Worm (Caenorhabditis elegans) whole organism, L4 larva: ENCODE results near the gene col-158.

Experiments used
- D1046.2 ChIP-seq: fragments of 200-800 bp; sonication (Bioruptor generic); IDR thresholded peaks from 2 replicates; pipeline ENCODE4 v1.3.6; 2022; ENCODE audit warnings: missing genetic modification characterization, missing compliant biosample characterization
- F44E2.7 ChIP-seq: fragments of 200-800 bp; sonication (Bioruptor generic); IDR thresholded peaks from 2 replicates; pipeline ENCODE4 v2.1.2; 2022; ENCODE audit warnings: missing genetic modification characterization, missing compliant biosample characterization
- R02D3.7 ChIP-seq: fragments of 150-350 bp; sonication (generic microtip); optimal IDR thresholded peaks from 3 replicates; lab custom pipeline; 2014; ENCODE audit warnings: missing biosample characterization, missing genetic modification characterization
- T26A8.4 ChIP-seq: fragments of 200-800 bp; sonication (Bioruptor generic); IDR thresholded peaks from 2 replicates; pipeline ENCODE4 v1.3.6; 2022; ENCODE audit warnings: missing genetic modification characterization, missing compliant biosample characterization
- ZK337.2 ChIP-seq: fragments of 200-800 bp; sonication (Bioruptor generic); IDR thresholded peaks from 2 replicates; pipeline ENCODE4 v1.3.6; 2022; ENCODE audit warnings: missing genetic modification reagents, missing genetic modification characterization, missing compliant biosample characterization
- arid-1 ChIP-seq: fragments of 200-800 bp; sonication (Bioruptor generic); conservative IDR thresholded peaks from 2 replicates; pipeline ENCODE4 v1.3.6; 2022; ENCODE audit warnings: missing genetic modification reagents, missing genetic modification characterization, missing compliant biosample characterization
- ceh-20 ChIP-seq: fragments of 200-800 bp; sonication (Bioruptor generic); IDR thresholded peaks from 2 replicates; pipeline ENCODE4 v1.3.6; 2022; ENCODE audit warnings: missing genetic modification reagents, missing genetic modification characterization, missing compliant biosample characterization
- ceh-32 ChIP-seq: sonication (generic microtip); optimal IDR thresholded peaks from 2 replicates; lab custom pipeline; 2016; ENCODE audit warnings: mild to moderate bottlenecking, missing genetic modification characterization, missing compliant biosample characterization; ENCODE audit not compliant: poor library complexity
- ceh-44 ChIP-seq: fragments of 200-800 bp; sonication (Bioruptor generic); IDR thresholded peaks from 2 replicates; pipeline ENCODE4 v1.3.6; 2022; ENCODE audit warnings: missing genetic modification reagents, missing genetic modification characterization, missing compliant biosample characterization
- ceh-62 ChIP-seq: sonication (generic microtip); optimal IDR thresholded peaks from 2 replicates; lab custom pipeline; 2017; ENCODE audit warnings: missing biosample characterization, missing genetic modification characterization
- ceh-82 ChIP-seq: sonication (generic microtip); optimal IDR thresholded peaks from 2 replicates; lab custom pipeline; 2017; ENCODE audit warnings: missing biosample characterization, missing genetic modification characterization
- cey-2 ChIP-seq: sonication (generic microtip); optimal IDR thresholded peaks from 3 replicates; lab custom pipeline; 2017; ENCODE audit warnings: missing genetic modification characterization, mild to moderate bottlenecking, missing compliant biosample characterization, antibody characterized with exemption, borderline replicate concordance; ENCODE audit not compliant: insufficient read depth
- daf-16 ChIP-seq, 3 experiments: sonication (generic microtip); optimal IDR thresholded peaks; 2 replicates each; lab custom pipeline; 2016 to 2017; ENCODE audit warnings: missing genetic modification characterization in 3 of 3, missing genetic modification reagents in 3 of 3, mild to moderate bottlenecking in 2 of 3, missing compliant biosample characterization in 2 of 3, missing biosample characterization in 1 of 3, moderate library complexity in 1 of 3
- daf-19 ChIP-seq: fragments of 200-800 bp; sonication (Bioruptor generic); conservative IDR thresholded peaks from 2 replicates; pipeline ENCODE4 v1.3.6; 2022; ENCODE audit warnings: missing genetic modification characterization, missing compliant biosample characterization
- daf-8 ChIP-seq: fragments of 200-800 bp; sonication (Bioruptor generic); IDR thresholded peaks from 2 replicates; pipeline ENCODE4 v1.3.6; 2022; ENCODE audit warnings: missing genetic modification characterization, missing compliant biosample characterization
- dmd-6 ChIP-seq: fragments of 200-800 bp; sonication (Bioruptor generic); IDR thresholded peaks from 2 replicates; pipeline ENCODE4 v1.3.6; 2022; ENCODE audit warnings: missing genetic modification reagents, missing genetic modification characterization, missing compliant biosample characterization
- dmd-8 ChIP-seq: fragments of 200-800 bp; sonication (Bioruptor generic); IDR thresholded peaks from 2 replicates; pipeline ENCODE4 v1.3.6; 2022; ENCODE audit warnings: missing genetic modification characterization, missing compliant biosample characterization
- dmd-9 ChIP-seq: fragments of 200-800 bp; sonication (Bioruptor generic); IDR thresholded peaks from 2 replicates; pipeline ENCODE4 v1.3.6; 2022; ENCODE audit warnings: missing genetic modification reagents, missing genetic modification characterization, missing compliant biosample characterization
- egl-43 ChIP-seq: fragments of 200-800 bp; sonication (Bioruptor generic); IDR thresholded peaks from 2 replicates; pipeline ENCODE4 v1.3.6; 2022; ENCODE audit warnings: missing genetic modification reagents, missing genetic modification characterization, missing compliant biosample characterization
- gei-8 ChIP-seq: fragments of 200-800 bp; sonication (Bioruptor generic); optimal IDR thresholded peaks from 2 replicates; lab custom pipeline; 2018; ENCODE audit warnings: mild to moderate bottlenecking, missing genetic modification characterization, missing compliant biosample characterization
- lim-7 ChIP-seq: fragments of 200-800 bp; sonication (Bioruptor generic); IDR thresholded peaks from 2 replicates; pipeline ENCODE4 v1.3.6; 2022; ENCODE audit warnings: missing genetic modification characterization, missing compliant biosample characterization
- lin-15B ChIP-seq: fragments of 150-350 bp; sonication (generic microtip); optimal IDR thresholded peaks from 3 replicates; lab custom pipeline; 2014; ENCODE audit warnings: missing biosample characterization, missing genetic modification characterization
- lsy-2 ChIP-seq, 2 experiments: fragments of 150-350 bp in 1 of 2; sonication (generic microtip) in 1 of 2; optimal IDR thresholded peaks; 2 replicates each; lab custom pipeline; 2014 to 2017; ENCODE audit warnings: missing biosample characterization in 2 of 2, missing genetic modification characterization in 2 of 2
- madf-9 ChIP-seq: fragments of 200-800 bp; sonication (Bioruptor generic); conservative IDR thresholded peaks from 2 replicates; pipeline ENCODE4 v1.3.6; 2022; ENCODE audit warnings: missing genetic modification reagents, missing genetic modification characterization, missing compliant biosample characterization
- mdt-29 ChIP-seq: fragments of 200-800 bp; sonication (Bioruptor generic); IDR thresholded peaks from 2 replicates; pipeline ENCODE4 v1.3.6; 2022; ENCODE audit warnings: missing genetic modification reagents, missing genetic modification characterization, missing compliant biosample characterization
- mes-2 ChIP-seq: sonication (generic microtip); optimal IDR thresholded peaks from 2 replicates; lab custom pipeline; 2016; ENCODE audit warnings: missing genotype, mild to moderate bottlenecking, missing genetic modification characterization, missing compliant biosample characterization; ENCODE audit not compliant: poor library complexity, severe bottlenecking
- mxl-3 ChIP-seq: fragments of 200-800 bp; sonication (Bioruptor generic); optimal IDR thresholded peaks from 2 replicates; lab custom pipeline; 2018; ENCODE audit warnings: mild to moderate bottlenecking, missing genetic modification characterization, missing compliant biosample characterization
- nhr-102 ChIP-seq: sonication (generic microtip); optimal IDR thresholded peaks from 2 replicates; lab custom pipeline; 2016; ENCODE audit warnings: mild to moderate bottlenecking, missing genetic modification characterization, moderate library complexity, missing compliant biosample characterization
- nhr-111 ChIP-seq: fragments of 200-800 bp; sonication (Bioruptor generic); optimal IDR thresholded peaks from 2 replicates; lab custom pipeline; 2018; ENCODE audit warnings: mild to moderate bottlenecking, missing genetic modification characterization, missing compliant biosample characterization
- nhr-237 ChIP-seq: sonication (generic microtip); optimal IDR thresholded peaks from 2 replicates; lab custom pipeline; 2017; ENCODE audit warnings: missing biosample characterization, missing genetic modification characterization
- nhr-28 ChIP-seq: fragments of 150-350 bp; optimal IDR thresholded peaks from 2 replicates; lab custom pipeline; 2014; ENCODE audit warnings: missing biosample characterization, missing genetic modification characterization
- nhr-42 ChIP-seq: fragments of 200-800 bp; sonication (Bioruptor generic); IDR thresholded peaks from 2 replicates; pipeline ENCODE4 v1.3.6; 2022; ENCODE audit warnings: missing genetic modification characterization, missing compliant biosample characterization
- nhr-77 ChIP-seq: fragments of 150-350 bp; optimal IDR thresholded peaks from 2 replicates; lab custom pipeline; 2014; ENCODE audit warnings: missing biosample characterization, missing genetic modification characterization
- php-3 ChIP-seq: fragments of 200-800 bp; sonication (Bioruptor generic); IDR thresholded peaks from 2 replicates; pipeline ENCODE4 v1.3.6; 2022; ENCODE audit warnings: missing genetic modification reagents, missing genetic modification characterization, missing compliant biosample characterization
- rbr-2 ChIP-seq: sonication (generic microtip); optimal IDR thresholded peaks from 2 replicates; lab custom pipeline; 2016; ENCODE audit warnings: missing genotype, missing genetic modification characterization, missing compliant biosample characterization
- saeg-2 ChIP-seq: fragments of 200-800 bp; sonication (Bioruptor generic); IDR thresholded peaks from 2 replicates; pipeline ENCODE4 v1.3.6; 2022; ENCODE audit warnings: missing genetic modification reagents, missing genetic modification characterization, missing compliant biosample characterization
- set-16 ChIP-seq: fragments of 200-800 bp; sonication (Bioruptor generic); IDR thresholded peaks from 2 replicates; pipeline ENCODE4 v1.3.6; 2022; ENCODE audit warnings: missing genetic modification reagents, missing genetic modification characterization, missing compliant biosample characterization
- snpc-1.2 ChIP-seq: fragments of 200-800 bp; sonication (Bioruptor generic); IDR thresholded peaks from 2 replicates; pipeline ENCODE4 v1.3.6; 2022; ENCODE audit warnings: missing genetic modification reagents, missing genetic modification characterization, missing compliant biosample characterization
- snpc-4 ChIP-seq: fragments of 150-350 bp; optimal IDR thresholded peaks from 2 replicates; lab custom pipeline; 2014; ENCODE audit warnings: missing biosample characterization, missing genetic modification characterization
- spr-1 ChIP-seq: sonication (generic microtip); optimal IDR thresholded peaks from 2 replicates; lab custom pipeline; 2016; ENCODE audit warnings: mild to moderate bottlenecking, missing genetic modification characterization, missing compliant biosample characterization
- unc-130 ChIP-seq: sonication (generic microtip); optimal IDR thresholded peaks from 2 replicates; lab custom pipeline; 2016; ENCODE audit warnings: missing genetic modification reagents, missing genetic modification characterization, missing compliant biosample characterization
- unc-62 ChIP-seq, 3 experiments: fragments of 150-350 bp in 1 of 3; sonication (generic microtip); optimal IDR thresholded peaks in 2 of 3; peaks in 1 of 3; 1 replicate in 1 of 3; 2 replicates in 2 of 3; lab custom pipeline; 2014 to 2017; ENCODE audit warnings: missing biosample characterization in 3 of 3, missing genetic modification characterization in 3 of 3, missing genetic modification reagents in 3 of 3, missing genotype in 1 of 3
- zip-11 ChIP-seq: fragments of 200-800 bp; sonication (Bioruptor generic); IDR thresholded peaks from 2 replicates; pipeline ENCODE4 v1.3.6; 2022; ENCODE audit warnings: missing genetic modification characterization, missing compliant biosample characterization
- zip-2 ChIP-seq: fragments of 150-350 bp; optimal IDR thresholded peaks from 2 replicates; lab custom pipeline; 2014; ENCODE audit warnings: missing biosample characterization, missing genetic modification characterization

col-158 gene

DNA sequence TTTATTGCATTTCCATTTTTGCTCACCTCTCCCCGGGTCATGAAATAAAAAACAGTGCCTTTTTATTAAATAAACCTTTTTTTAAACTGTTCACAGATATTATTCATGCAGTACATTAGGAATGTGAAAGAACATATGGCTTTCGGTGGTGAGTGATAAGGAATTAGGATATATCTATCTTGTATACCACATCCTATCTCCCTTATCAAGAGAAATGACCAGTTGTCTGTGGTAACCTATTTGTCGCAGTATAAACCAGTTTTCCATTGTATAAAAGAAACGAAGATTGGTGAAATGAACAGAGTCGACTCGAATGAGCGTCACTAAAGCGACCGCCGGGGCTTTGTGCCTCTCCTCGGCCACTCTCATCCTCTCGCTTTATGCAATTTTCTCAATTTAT is at the start of gene col-158:
Gene col-158, plus strand, starts transcription at position 301 of the 400 bp plus-strand sequence.
- TF ChIP-seq nhr-111 (GFP tag; lab: Kevin White, UChicago) (no peak), unc-62 (GFP tag; optimal IDR thresholded peaks at IDR 0.05 in 1 of 2; lab: Kevin White, UChicago) (peak in 1 of 2 experiments; percentile 78), unc-62 (tag; optimal IDR thresholded peaks at IDR 0.05; lab: Kevin White, UChicago) (no peak)

DNA sequence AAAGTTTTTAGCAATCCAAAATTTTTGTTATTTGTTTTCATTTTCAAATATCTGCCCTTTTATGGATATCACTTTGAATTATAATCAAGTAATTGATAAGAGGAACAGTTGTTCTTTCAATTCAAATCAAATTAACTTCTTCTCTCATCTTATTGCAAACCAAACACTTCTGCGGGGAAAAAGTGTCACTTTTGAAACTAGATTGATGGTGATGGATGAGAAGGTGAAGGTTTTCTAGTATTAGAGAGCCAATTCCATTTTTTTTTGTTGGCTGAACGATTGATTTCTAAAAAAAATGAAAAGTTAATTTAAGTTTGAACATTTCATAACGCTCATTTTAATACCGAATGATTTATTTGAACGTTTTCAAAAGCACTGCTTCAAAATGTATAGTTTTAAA is 49.6 kb upstream of the col-158 start:
- TF ChIP-seq nhr-77 (tag; lab: Kevin White, UChicago) = no peak
- TF ChIP-seq ceh-32 (tag; lab: Kevin White, UChicago) = no peak
- TF ChIP-seq dmd-8 (GFP tag; lab: Robert Waterston, UW) = no peak
- TF ChIP-seq dmd-9 = no peak
- no peak for TF ChIP-seq mdt-29 (GFP tag; lab: Robert Waterston, UW)
- peak in 1 of 2 experiments; percentile 19 for TF ChIP-seq lsy-2 (tag; optimal IDR thresholded peaks at IDR 0.05; lab: Kevin White, UChicago)
- TF ChIP-seq mes-2 (tag; lab: Kevin White, UChicago) = no peak
- TF ChIP-seq rbr-2 = no peak
- no peak for TF ChIP-seq set-16 (GFP tag; lab: Robert Waterston, UW)
- peak in 1 of 2 experiments; percentile 97 for TF ChIP-seq unc-62 (GFP tag; optimal IDR thresholded peaks at IDR 0.05 in 1 of 2; lab: Kevin White, UChicago)
- TF ChIP-seq unc-62 (tag; optimal IDR thresholded peaks at IDR 0.05; lab: Kevin White, UChicago) = no peak
- no peak for TF ChIP-seq zip-11
- TF ChIP-seq ceh-20 (GFP tag; lab: Robert Waterston, UW) = 0 out of 2 replicates have a peak, but pooled peaks have one; percentile 57
- TF ChIP-seq nhr-237 (tag; lab: Kevin White, UChicago) = no peak
- peak; percentile 15 for TF ChIP-seq nhr-28 (tag; lab: Kevin White, UChicago)

DNA sequence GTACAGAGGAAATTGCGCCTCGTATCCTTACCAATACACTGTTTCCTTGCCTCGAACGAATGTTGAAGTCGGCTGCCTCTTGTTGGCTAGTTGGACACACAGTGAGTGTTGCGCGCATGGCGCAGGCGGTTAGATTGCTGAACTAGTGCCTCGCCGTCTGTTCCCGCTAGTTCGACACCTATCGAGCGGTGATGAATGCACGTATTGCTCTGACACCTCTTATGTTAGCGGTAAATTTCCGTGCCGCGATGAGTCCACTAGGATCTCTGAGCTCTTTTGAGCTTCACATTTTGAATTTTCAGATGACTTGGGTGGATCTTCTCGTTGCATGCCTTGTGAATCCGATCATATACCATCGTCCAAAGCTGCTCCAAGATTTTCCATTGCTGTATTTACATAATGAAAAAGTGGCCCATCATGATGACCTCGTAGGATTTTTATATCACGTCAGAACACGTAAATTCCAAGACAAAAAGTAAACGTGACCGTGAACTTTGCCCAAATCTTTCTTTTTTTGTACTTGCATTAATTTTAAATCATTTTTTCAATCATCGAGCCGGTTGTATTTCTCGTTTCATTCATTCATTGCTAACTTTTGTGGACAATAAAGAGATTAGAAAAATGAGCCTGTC is 46.5 kb upstream of the col-158 start, which contains the start of gene F55A11.11:
Gene F55A11.11, plus strand, starts transcription at position 341 of the 632 bp plus-strand sequence.
- TF ChIP-seq T26A8.4 (GFP tag; lab: Robert Waterston, UW) = peak; percentile 93
- peak; percentile 92 for TF ChIP-seq snpc-1.2 (GFP tag; lab: Robert Waterston, UW)
- TF ChIP-seq php-3 (GFP tag; lab: Robert Waterston, UW) = peak; percentile 93
- TF ChIP-seq daf-16 (GFP tag; optimal IDR thresholded peaks at IDR 0.05; lab: Kevin White, UChicago) = peak; percentile 77 to 97
- peak; percentile 71 for TF ChIP-seq daf-16 (tag; optimal IDR thresholded peaks at IDR 0.05; lab: Kevin White, UChicago)
- peak; percentile 76 for TF ChIP-seq dmd-9
- TF ChIP-seq lin-15B = no peak
- TF ChIP-seq egl-43 (GFP tag; lab: Robert Waterston, UW) = peak; percentile 99
- TF ChIP-seq lim-7 (GFP tag; lab: Robert Waterston, UW) = peak; percentile 97
- peak; percentile 94 for TF ChIP-seq arid-1
- TF ChIP-seq dmd-8 (GFP tag; lab: Robert Waterston, UW) = peak; percentile 98; the same call in 1 of the 2 replicates
- TF ChIP-seq snpc-4 (tag; lab: Kevin White, UChicago) = no peak
- TF ChIP-seq gei-8 (GFP tag; lab: Kevin White, UChicago) = peak; percentile 95
- TF ChIP-seq nhr-28 (tag; lab: Kevin White, UChicago) = peak; percentile 50
- TF ChIP-seq madf-9 (GFP tag; lab: Robert Waterston, UW) = peak; percentile 90
- TF ChIP-seq nhr-102 (tag; lab: Kevin White, UChicago) = peak; percentile 82
- TF ChIP-seq daf-8 (GFP tag; lab: Robert Waterston, UW) = peak; percentile 98
- peak; percentile 76 for TF ChIP-seq unc-130 (GFP tag; lab: Kevin White, UChicago)
- peak; percentile 91 for TF ChIP-seq ZK337.2 (GFP tag; lab: Robert Waterston, UW)
- TF ChIP-seq nhr-42 (GFP tag; lab: Robert Waterston, UW) = peak; percentile 91
- peak; percentile 75 for TF ChIP-seq dmd-6 (GFP tag; lab: Robert Waterston, UW)
- TF ChIP-seq ceh-62 (tag; lab: Kevin White, UChicago) = no peak
- TF ChIP-seq F44E2.7 (GFP tag; lab: Robert Waterston, UW) = peak; percentile 98
- TF ChIP-seq D1046.2 (GFP tag; lab: Robert Waterston, UW) = peak; percentile 93
- no peak for TF ChIP-seq ceh-82 (tag; lab: Kevin White, UChicago)
- peak; percentile 94 for TF ChIP-seq daf-19 (GFP tag; lab: Robert Waterston, UW)
- peak; percentile 56 for TF ChIP-seq ceh-32 (tag; lab: Kevin White, UChicago)
- TF ChIP-seq mxl-3 (GFP tag; lab: Kevin White, UChicago) = peak; percentile 87
- peak; percentile 38 for TF ChIP-seq R02D3.7 (tag; lab: Kevin White, UChicago)
- TF ChIP-seq ceh-44 (GFP tag; lab: Robert Waterston, UW) = peak; percentile 92
- TF ChIP-seq zip-2 (tag; lab: Kevin White, UChicago) = peak; percentile 68
- TF ChIP-seq set-16 (GFP tag; lab: Robert Waterston, UW) = no peak; the same call in 1 of the 2 replicates
- TF ChIP-seq saeg-2 (GFP tag; lab: Robert Waterston, UW) = peak; percentile 91
- peak; percentile 91 for TF ChIP-seq spr-1 (tag; lab: Kevin White, UChicago)
- no peak for TF ChIP-seq cey-2 (tag; lab: Kevin White, UChicago)
